Fruit fly (Drosophila melanogaster): Measurements from ENCODE around the gene CG7886.
A peak's percentile ranks its signal among the peaks of the same experiment; 100 is the strongest.

CG7886 gene

DNA sequence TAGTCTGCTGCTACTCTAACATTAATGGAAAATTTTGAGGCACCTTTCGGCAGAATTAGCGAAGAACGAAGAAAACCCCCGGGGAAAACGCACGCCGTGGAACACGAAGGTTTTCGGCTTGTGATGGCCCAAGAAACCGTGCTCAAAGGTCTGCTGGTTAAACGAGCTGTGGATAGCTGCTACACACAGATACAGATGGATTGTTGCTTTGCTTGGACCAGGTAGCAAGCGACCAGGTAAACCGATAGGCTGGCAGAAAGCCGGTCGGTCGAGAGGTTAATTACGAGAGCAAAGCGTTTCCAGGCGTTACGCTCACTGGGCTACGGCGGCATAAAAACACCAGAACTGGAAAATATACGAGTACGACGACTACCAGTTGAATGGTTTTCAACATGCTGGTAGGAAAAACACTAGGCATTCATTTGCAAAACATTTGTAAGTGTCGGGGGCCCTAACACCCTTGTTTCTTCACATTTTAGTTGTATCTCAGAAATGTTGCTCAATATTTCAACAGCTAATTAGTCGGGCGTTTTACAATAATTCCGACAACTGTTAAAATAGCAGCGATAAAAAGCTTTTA is 10.0 kb upstream of the CG7886 start (continued):
- TF ChIP-seq CG10267 (tag; optimal IDR thresholded peaks at IDR 0.05) (no peak), eyg (GFP tag; optimal IDR thresholded peaks at IDR 0.05) (no peak), ash1 (GFP tag; optimal IDR thresholded peaks at IDR 0.05) (no peak), Hmx (GFP tag; optimal IDR thresholded peaks at IDR 0.05) (no peak), bcd (GFP tag; optimal IDR thresholded peaks at IDR 0.05) (no peak), Vsx1 (GFP tag; optimal IDR thresholded peaks at IDR 0.05) (no peak), tll (GFP tag; optimal IDR thresholded peaks at IDR 0.05) (peak in 1 of 2 experiments; percentile 73), TFAM (GFP tag; optimal IDR thresholded peaks at IDR 0.05) (no peak), CoRest (tag; optimal IDR thresholded peaks at IDR 0.05) (no peak), bbx (GFP tag; IDR thresholded peaks at IDR 0.05; ENCODE audit: partially characterized antibody) (0 out of 2 replicates have a peak, but pooled peaks have one; percentile 24), ara (GFP tag; IDR thresholded peaks at IDR 0.05) (0 out of 2 replicates have a peak, but pooled peaks have one; percentile 38), CG10979 (tag; optimal IDR thresholded peaks at IDR 0.05) (no peak), oc (tag; optimal IDR thresholded peaks at IDR 0.05) (no peak), CG8089 (GFP tag; optimal IDR thresholded peaks at IDR 0.05) (no peak), Doc3 (GFP tag; IDR thresholded peaks at IDR 0.05; ENCODE audit: partially characterized antibody) (no peak), ase (GFP tag; IDR thresholded peaks at IDR 0.05) (no peak), CG6654 (GFP tag; optimal IDR thresholded peaks at IDR 0.05) (no peak), insv (GFP tag; optimal IDR thresholded peaks at IDR 0.05) (peak in 1 of 2 experiments; percentile 7), nerfin-2 (GFP tag; IDR thresholded peaks at IDR 0.05; ENCODE audit: partially characterized antibody) (no peak), CG7271 (tag; optimal IDR thresholded peaks at IDR 0.05) (no peak), pros (GFP tag; optimal IDR thresholded peaks at IDR 0.05) (peak; percentile 63), Nf-YB (GFP tag; optimal IDR thresholded peaks at IDR 0.05) (no peak), grn (GFP tag; optimal IDR thresholded peaks at IDR 0.05) (no peak), Nf-YA (GFP tag; IDR thresholded peaks at IDR 0.05) (no peak), nom (GFP tag; optimal IDR thresholded peaks at IDR 0.05) (no peak), D (optimal IDR thresholded peaks at IDR 0.05) (peak; percentile 85), D (GFP tag; optimal IDR thresholded peaks at IDR 0.05) (no peak), Mrtf (GFP tag; IDR thresholded peaks at IDR 0.05) (no peak), CG33213 (GFP tag; optimal IDR thresholded peaks at IDR 0.05) (no peak), sqz (GFP tag; optimal IDR thresholded peaks at IDR 0.05) (no peak), CG11560 (tag; IDR thresholded peaks at IDR 0.05) (no peak), Drgx (GFP tag; IDR thresholded peaks at IDR 0.05) (no peak), CG10959 (GFP tag; IDR thresholded peaks at IDR 0.05) (no peak), CG12299 (tag; optimal IDR thresholded peaks at IDR 0.05) (no peak), CG14860 (GFP tag; IDR thresholded peaks at IDR 0.05; ENCODE audit: partially characterized antibody) (no peak), CG15479 (GFP tag; optimal IDR thresholded peaks at IDR 0.05) (peak; percentile 39), lilli (GFP tag; optimal IDR thresholded peaks at IDR 0.05) (no peak), CG3163 (GFP tag; optimal IDR thresholded peaks at IDR 0.05) (no peak), Gug (GFP tag; IDR thresholded peaks at IDR 0.05) (no peak), CHES-1-like (GFP tag; optimal IDR thresholded peaks at IDR 0.05) (no peak), CG6765 (GFP tag; optimal IDR thresholded peaks at IDR 0.05) (no peak), mam (GFP tag; optimal IDR thresholded peaks at IDR 0.05) (no peak), Pdp1 (GFP tag; optimal IDR thresholded peaks at IDR 0.05) (no peak), gfzf (GFP tag; optimal IDR thresholded peaks at IDR 0.05) (no peak), repo (GFP tag; optimal IDR thresholded peaks at IDR 0.05) (no peak), Deaf1 (tag; optimal IDR thresholded peaks at IDR 0.05) (peak; percentile 13), odd (GFP tag; optimal IDR thresholded peaks at IDR 0.05) (no peak), MBD-R2 (GFP tag; IDR thresholded peaks at IDR 0.05) (no peak), ftz-f1 (GFP tag; optimal IDR thresholded peaks at IDR 0.05) (no peak), cad (GFP tag; optimal IDR thresholded peaks at IDR 0.05) (peak; percentile 22)

Measured in whole organism, embryonic.